Fruit fly (Drosophila melanogaster) whole organism, adult: ENCODE results near the gene Rab9.

Experiments used
- CG14711 ChIP-seq: fragments of 200-800 bp; sonication (Bioruptor generic); optimal IDR thresholded peaks from 2 replicates; lab custom pipeline; 2018; ENCODE audit warnings: missing biosample characterization, mild to moderate bottlenecking, missing genetic modification characterization, moderate library complexity
- CG1620 ChIP-seq: fragments of 200-800 bp; sonication (Bioruptor generic); optimal IDR thresholded peaks from 2 replicates; lab custom pipeline; 2016; ENCODE audit warnings: missing biosample characterization, missing genetic modification characterization
- CG33017 ChIP-seq: fragments of 200-800 bp; sonication (Bioruptor generic); optimal IDR thresholded peaks from 2 replicates; lab custom pipeline; 2018; ENCODE audit warnings: missing biosample characterization, mild to moderate bottlenecking, missing genetic modification characterization, moderate library complexity
- CG7101 ChIP-seq: fragments of 200-800 bp; sonication (Bioruptor generic); optimal IDR thresholded peaks from 2 replicates; lab custom pipeline; 2018; ENCODE audit warnings: missing biosample characterization, mild to moderate bottlenecking, missing genetic modification characterization, moderate library complexity
- Clk ChIP-seq: fragments of 200-800 bp; sonication (Bioruptor generic); optimal IDR thresholded peaks from 2 replicates; lab custom pipeline; 2017; ENCODE audit warnings: missing biosample characterization, missing genetic modification characterization
- Hr96 ChIP-seq: fragments of 200-800 bp; sonication (Bioruptor generic); optimal IDR thresholded peaks from 2 replicates; lab custom pipeline; 2016; ENCODE audit warnings: missing biosample characterization, missing genetic modification characterization
- Mnt ChIP-seq: fragments of 200-800 bp; sonication (Bioruptor generic); optimal IDR thresholded peaks from 2 replicates; lab custom pipeline; 2016; ENCODE audit warnings: missing biosample characterization, mild to moderate bottlenecking, missing genetic modification characterization
- bab1 ChIP-seq: fragments of 200-800 bp; sonication (Bioruptor generic); optimal IDR thresholded peaks from 3 replicates; lab custom pipeline; 2019; ENCODE audit warnings: missing biosample characterization, mild to moderate bottlenecking, missing genetic modification characterization, moderate library complexity
- cnc ChIP-seq, 2 experiments: fragments of >200 bp; optimal IDR thresholded peaks; 2 replicates each; lab custom pipeline; 2017
- toe ChIP-seq: fragments of 200-800 bp; sonication (Bioruptor generic); optimal IDR thresholded peaks from 2 replicates; lab custom pipeline; 2016; ENCODE audit warnings: missing biosample characterization, missing genetic modification characterization

DNA sequence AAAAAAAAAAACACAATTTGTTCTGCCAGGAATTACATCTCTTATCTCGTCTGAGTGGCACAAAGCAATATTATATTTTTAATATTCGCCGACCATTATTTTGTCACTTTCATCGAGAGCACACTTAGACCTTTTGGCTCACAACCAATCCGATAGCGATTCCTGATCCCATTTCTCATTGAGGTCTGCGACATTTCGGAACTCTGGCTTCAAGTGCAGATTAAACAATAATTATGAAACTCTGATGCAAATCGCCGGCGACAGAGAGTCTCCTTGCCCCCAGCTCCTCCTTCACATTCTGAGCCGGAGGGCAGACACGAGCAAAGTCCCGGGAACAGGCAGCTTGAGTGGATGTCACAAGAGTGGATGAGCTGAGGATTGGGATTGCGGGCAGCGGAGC is 36.7 kb downstream of the Rab9 start:
- TF ChIP-seq Mnt (GFP tag; lab: Kevin White, UChicago) (no peak), CG7101 (tag; lab: Kevin White, UChicago) (no peak), toe (GFP tag; lab: Kevin White, UChicago) (no peak), CG33017 (no peak), Clk (GFP tag; lab: Kevin White, UChicago) (no peak), Hr96 (GFP tag; lab: Kevin White, UChicago) (no peak), CG14711 (no peak), CG1620 (GFP tag; lab: Kevin White, UChicago) (no peak), cnc (optimal IDR thresholded peaks at IDR 0.05; lab: Kevin White, UChicago) (no peak), bab1 (GFP tag; lab: Kevin White, UChicago) (no peak)
